Worm (Caenorhabditis elegans) whole organism, young adult: ENCODE measurements around the gene sec-23.

Experiments used
- B0019.2 ChIP-seq: fragments of 200-800 bp; sonication (Bioruptor generic); conservative IDR thresholded peaks from 2 replicates; pipeline ENCODE4 v1.3.6; 2022; ENCODE audit warnings: missing genetic modification reagents, missing genetic modification characterization, missing compliant biosample characterization
- B0035.1 ChIP-seq: sonication (generic microtip); optimal IDR thresholded peaks from 2 replicates; lab custom pipeline; 2016; ENCODE audit warnings: missing genetic modification characterization, mild to moderate bottlenecking, missing compliant biosample characterization, missing genotype, missing genetic modification reagents
- B0261.1 ChIP-seq: sonication (generic microtip); optimal IDR thresholded peaks from 2 replicates; lab custom pipeline; 2016; ENCODE audit warnings: mild to moderate bottlenecking, missing genetic modification characterization, moderate library complexity, missing compliant biosample characterization
- B0336.3 ChIP-seq: fragments of 200-800 bp; sonication (Bioruptor generic); IDR thresholded peaks from 2 replicates; pipeline ENCODE4 v1.3.6; 2022; ENCODE audit warnings: missing genetic modification characterization, missing compliant biosample characterization
- F22D6.2 ChIP-seq: sonication (generic microtip); optimal IDR thresholded peaks from 2 replicates; lab custom pipeline; 2016; ENCODE audit warnings: mild to moderate bottlenecking, missing genetic modification characterization, missing compliant biosample characterization
- F33H1.4 ChIP-seq: fragments of 200-800 bp; sonication (Bioruptor generic); IDR thresholded peaks from 2 replicates; pipeline ENCODE4 v1.3.6; 2022; ENCODE audit warnings: missing genetic modification reagents, missing genetic modification characterization, missing compliant biosample characterization
- F49E8.2 ChIP-seq: sonication (generic microtip); optimal IDR thresholded peaks from 3 replicates; lab custom pipeline; 2017; ENCODE audit warnings: missing genetic modification characterization, mild to moderate bottlenecking, missing compliant biosample characterization, antibody characterized with exemption, moderate library complexity; ENCODE audit not compliant: insufficient read depth
- F57C9.4 ChIP-seq: sonication (generic microtip); optimal IDR thresholded peaks from 2 replicates; lab custom pipeline; 2017; ENCODE audit warnings: mild to moderate bottlenecking, missing genetic modification characterization, missing compliant biosample characterization
- T26A5.8 ChIP-seq: sonication (generic microtip); optimal IDR thresholded peaks from 2 replicates; lab custom pipeline; 2016; ENCODE audit warnings: missing genetic modification characterization, missing compliant biosample characterization
- Y79H2A.3 ChIP-seq: fragments of 200-800 bp; sonication (Bioruptor generic); conservative IDR thresholded peaks from 2 replicates; pipeline ENCODE4 v1.3.6; 2022; ENCODE audit warnings: missing genetic modification reagents, missing genetic modification characterization, missing compliant biosample characterization
- akir-1 ChIP-seq: fragments of 200-800 bp; sonication (Bioruptor generic); optimal IDR thresholded peaks from 2 replicates; lab custom pipeline; 2018; ENCODE audit warnings: mild to moderate bottlenecking, missing genetic modification characterization, moderate library complexity, missing compliant biosample characterization
- aptf-3 ChIP-seq: fragments of 200-800 bp; sonication (Bioruptor generic); IDR thresholded peaks from 2 replicates; pipeline ENCODE4 v1.3.6; 2022; ENCODE audit warnings: missing genetic modification characterization, missing compliant biosample characterization
- bed-2 ChIP-seq: fragments of 200-800 bp; sonication (Bioruptor generic); IDR thresholded peaks from 2 replicates; pipeline ENCODE4 v1.3.6; 2022; ENCODE audit warnings: missing genetic modification reagents, missing genetic modification characterization, missing compliant biosample characterization
- ceh-100 ChIP-seq: fragments of 200-800 bp; sonication (Bioruptor generic); IDR thresholded peaks from 2 replicates; pipeline ENCODE4 v1.3.6; 2022; ENCODE audit warnings: missing genetic modification reagents, missing genetic modification characterization, missing compliant biosample characterization
- dox-1 ChIP-seq: fragments of 200-800 bp; sonication (Bioruptor generic); IDR thresholded peaks from 2 replicates; pipeline ENCODE4 v1.3.6; 2022; ENCODE audit warnings: missing genetic modification reagents, missing genetic modification characterization, missing compliant biosample characterization
- egl-18 ChIP-seq: fragments of 200-800 bp; sonication (Bioruptor generic); IDR thresholded peaks from 2 replicates; pipeline ENCODE4 v1.3.6; 2022; ENCODE audit warnings: missing genetic modification reagents, missing genetic modification characterization, missing compliant biosample characterization
- egl-44 ChIP-seq: fragments of 200-800 bp; sonication (Bioruptor generic); IDR thresholded peaks from 2 replicates; pipeline ENCODE4 v1.3.6; 2022; ENCODE audit warnings: missing genetic modification reagents, missing genetic modification characterization, missing compliant biosample characterization
- egrh-3 ChIP-seq: fragments of 200-800 bp; sonication (Bioruptor generic); IDR thresholded peaks from 2 replicates; pipeline ENCODE4 v1.3.6; 2022; ENCODE audit warnings: missing genetic modification reagents, missing genetic modification characterization, missing compliant biosample characterization
- fkh-3 ChIP-seq: sonication (generic microtip); optimal IDR thresholded peaks from 2 replicates; lab custom pipeline; 2016; ENCODE audit warnings: mild to moderate bottlenecking, missing genetic modification characterization, missing compliant biosample characterization
- hmg-1.2 ChIP-seq: fragments of 200-800 bp; sonication (Bioruptor generic); IDR thresholded peaks from 2 replicates; pipeline ENCODE4 v1.3.6; 2022; ENCODE audit warnings: missing genetic modification reagents, missing genetic modification characterization, missing compliant biosample characterization
- lag-1 ChIP-seq: fragments of 200-800 bp; sonication (Bioruptor generic); IDR thresholded peaks from 2 replicates; pipeline ENCODE4 v1.3.6; 2022; ENCODE audit warnings: missing genetic modification reagents, missing genetic modification characterization, missing compliant biosample characterization
- let-526 ChIP-seq: fragments of 200-800 bp; sonication (Bioruptor generic); IDR thresholded peaks from 2 replicates; pipeline ENCODE4 v1.3.6; 2022; ENCODE audit warnings: missing genetic modification reagents, missing genetic modification characterization, missing compliant biosample characterization
- lin-54 ChIP-seq: fragments of 200-800 bp; sonication (Bioruptor generic); optimal IDR thresholded peaks from 2 replicates; lab custom pipeline; 2018; ENCODE audit warnings: mild to moderate bottlenecking, missing genetic modification characterization, missing compliant biosample characterization
- lir-1 ChIP-seq: fragments of 200-800 bp; sonication (Bioruptor generic); conservative IDR thresholded peaks from 2 replicates; pipeline ENCODE4 v1.3.6; 2022; ENCODE audit warnings: missing genetic modification reagents, missing genetic modification characterization, missing compliant biosample characterization
- lsy-27 ChIP-seq: sonication (generic microtip); optimal IDR thresholded peaks from 2 replicates; lab custom pipeline; 2017; ENCODE audit warnings: missing genetic modification characterization, mild to moderate bottlenecking, missing compliant biosample characterization, antibody characterized with exemption, missing genotype, borderline replicate concordance; ENCODE audit not compliant: insufficient read depth
- madf-3 ChIP-seq: fragments of 200-800 bp; sonication (Bioruptor generic); IDR thresholded peaks from 2 replicates; pipeline ENCODE4 v1.3.6; 2022; ENCODE audit warnings: missing genetic modification reagents, missing genetic modification characterization, missing compliant biosample characterization
- madf-8 ChIP-seq: fragments of 200-800 bp; sonication (Bioruptor generic); conservative IDR thresholded peaks from 2 replicates; pipeline ENCODE4 v1.3.6; 2022; ENCODE audit warnings: missing genetic modification reagents, missing genetic modification characterization, missing compliant biosample characterization
- mcd-1 ChIP-seq: fragments of 200-800 bp; sonication (Bioruptor generic); IDR thresholded peaks from 2 replicates; pipeline ENCODE4 v1.3.6; 2022; ENCODE audit warnings: missing genetic modification reagents, missing genetic modification characterization, missing compliant biosample characterization
- mxl-1 ChIP-seq: sonication (generic microtip); optimal IDR thresholded peaks from 2 replicates; lab custom pipeline; 2016; ENCODE audit warnings: missing genetic modification characterization, missing compliant biosample characterization
- nfyb-1 ChIP-seq: fragments of 200-800 bp; sonication (Bioruptor generic); IDR thresholded peaks from 2 replicates; pipeline ENCODE4 v1.3.6; 2022; ENCODE audit warnings: missing genetic modification reagents, missing genetic modification characterization, missing compliant biosample characterization
- nhr-120 ChIP-seq: fragments of 200-800 bp; sonication (Bioruptor generic); IDR thresholded peaks from 2 replicates; pipeline ENCODE4 v1.3.6; 2022; ENCODE audit warnings: missing genetic modification characterization, missing compliant biosample characterization
- nhr-179 ChIP-seq: sonication (generic microtip); optimal IDR thresholded peaks from 2 replicates; lab custom pipeline; 2016; ENCODE audit warnings: mild to moderate bottlenecking, missing genetic modification characterization, missing compliant biosample characterization
- nhr-90 ChIP-seq: sonication (generic microtip); optimal IDR thresholded peaks from 2 replicates; lab custom pipeline; 2016; ENCODE audit warnings: missing genotype, mild to moderate bottlenecking, missing genetic modification characterization, missing compliant biosample characterization
- rcor-1 ChIP-seq: fragments of 200-800 bp; sonication (Bioruptor generic); IDR thresholded peaks from 2 replicates; pipeline ENCODE4 v1.3.6; 2022; ENCODE audit warnings: missing genetic modification reagents, missing genetic modification characterization, missing compliant biosample characterization
- sea-2 ChIP-seq: fragments of 200-800 bp; sonication (Bioruptor generic); IDR thresholded peaks from 2 replicates; pipeline ENCODE4 v1.3.6; 2022; ENCODE audit warnings: missing genetic modification characterization, missing compliant biosample characterization
- somi-1 ChIP-seq: fragments of 200-800 bp; sonication (Bioruptor generic); optimal IDR thresholded peaks from 2 replicates; lab custom pipeline; 2018; ENCODE audit warnings: mild to moderate bottlenecking, missing genetic modification characterization, missing compliant biosample characterization
- tlf-1 ChIP-seq: fragments of 200-800 bp; sonication (Bioruptor generic); optimal IDR thresholded peaks from 2 replicates; lab custom pipeline; 2018; ENCODE audit warnings: mild to moderate bottlenecking, missing genetic modification characterization, missing compliant biosample characterization
- zfh-2 ChIP-seq: fragments of 200-800 bp; sonication (Bioruptor generic); conservative IDR thresholded peaks from 2 replicates; pipeline ENCODE4 v1.3.6; 2022; ENCODE audit warnings: missing genetic modification reagents, missing genetic modification characterization, missing compliant biosample characterization
- ztf-22 ChIP-seq: fragments of 200-800 bp; sonication (Bioruptor generic); optimal IDR thresholded peaks from 2 replicates; lab custom pipeline; 2018; ENCODE audit warnings: mild to moderate bottlenecking, missing genetic modification characterization, moderate library complexity, missing compliant biosample characterization
- ztf-25 ChIP-seq: fragments of 200-800 bp; sonication (Bioruptor generic); IDR thresholded peaks from 2 replicates; pipeline ENCODE4 v1.3.6; 2022; ENCODE audit warnings: missing genetic modification reagents, missing genetic modification characterization, missing compliant biosample characterization
- ztf-26 ChIP-seq: sonication (generic microtip); optimal IDR thresholded peaks from 2 replicates; lab custom pipeline; 2017; ENCODE audit warnings: missing genetic modification characterization, missing compliant biosample characterization
- ztf-3 ChIP-seq: fragments of 200-800 bp; sonication (Bioruptor generic); optimal IDR thresholded peaks from 2 replicates; lab custom pipeline; 2018; ENCODE audit warnings: mild to moderate bottlenecking, missing genetic modification characterization, missing compliant biosample characterization

Gene sec-23

DNA sequence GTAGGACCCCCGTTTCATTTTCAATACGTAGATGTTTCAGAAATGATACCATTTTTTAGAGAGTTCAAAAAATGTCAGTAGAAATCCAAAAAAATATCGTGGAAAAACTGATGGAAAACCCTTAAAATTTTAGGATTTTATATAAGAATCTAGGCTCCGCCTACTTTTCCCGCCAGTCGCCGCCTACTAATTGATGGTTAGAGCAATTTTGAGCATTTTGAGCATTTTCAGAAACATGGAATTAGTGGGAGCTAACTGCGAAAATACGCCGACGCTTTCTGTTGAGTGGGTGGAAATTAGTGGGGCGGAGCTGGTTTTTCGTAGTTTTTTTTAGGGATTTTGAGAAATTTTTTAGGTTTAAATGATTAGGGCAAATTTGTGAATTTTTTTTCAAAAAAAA lies 42.1 kb downstream of the sec-23 start, which contains the start of gene ssu-1:
ssu-1 (minus strand) TSS at position 101 of the 400 bp plus-strand sequence.
- TF ChIP-seq B0336.3 (GFP tag; lab: Robert Waterston, UW) (no peak), madf-8 (GFP tag; lab: Robert Waterston, UW) (no peak), aptf-3 (GFP tag; lab: Robert Waterston, UW) (no peak), somi-1 (GFP tag; lab: Kevin White, UChicago) (no peak), F33H1.4 (GFP tag; lab: Robert Waterston, UW) (no peak), B0019.2 (GFP tag; lab: Robert Waterston, UW) (no peak), let-526 (GFP tag; lab: Robert Waterston, UW) (no peak), T26A5.8 (tag; lab: Kevin White, UChicago) (no peak), tlf-1 (GFP tag; lab: Kevin White, UChicago) (no peak), lir-1 (GFP tag; lab: Robert Waterston, UW) (no peak), mxl-1 (tag; lab: Kevin White, UChicago) (no peak), sea-2 (GFP tag; lab: Robert Waterston, UW) (no peak), ztf-22 (no peak), lag-1 (no peak), ztf-3 (GFP tag; lab: Kevin White, UChicago) (no peak), nfyb-1 (no peak), nhr-179 (tag; lab: Kevin White, UChicago) (no peak), Y79H2A.3 (GFP tag; lab: Robert Waterston, UW) (no peak), lsy-27 (tag; lab: Kevin White, UChicago) (no peak)
- TF ChIP-seq, all 124 proteins: peak for 0

DNA sequence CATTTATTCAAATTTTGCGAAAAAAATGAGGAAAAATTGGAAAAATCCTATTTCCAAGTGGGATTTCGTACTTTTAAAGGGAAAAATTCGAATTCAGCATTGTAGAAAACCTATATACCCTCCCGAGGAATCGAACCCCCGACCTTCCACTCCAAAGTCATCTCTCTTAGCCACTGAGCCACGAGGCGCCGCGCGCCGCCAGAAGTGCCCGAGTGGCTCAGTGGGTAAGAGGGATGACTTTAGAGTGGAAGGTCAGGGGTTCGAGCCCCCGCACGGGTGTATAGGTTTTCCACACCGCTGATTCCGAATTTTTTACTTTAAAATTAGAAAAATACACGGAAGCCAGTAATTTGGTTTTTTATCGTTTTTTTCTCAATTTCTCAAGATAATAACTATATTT lies 43.7 kb downstream of the sec-23 start:
- no peak for TF ChIP-seq bed-2
- TF ChIP-seq B0261.1 (tag; lab: Kevin White, UChicago) = no peak
- TF ChIP-seq madf-3 (GFP tag; lab: Robert Waterston, UW) = no peak
- TF ChIP-seq egrh-3 (GFP tag; lab: Robert Waterston, UW) = peak; percentile 35; the same call in 1 of the 2 replicates
- TF ChIP-seq dox-1 (GFP tag; lab: Robert Waterston, UW) = no peak
- peak; percentile 60; the same call in 1 of the 2 replicates for TF ChIP-seq zfh-2 (GFP tag; lab: Robert Waterston, UW)
- TF ChIP-seq F22D6.2 = no peak

DNA sequence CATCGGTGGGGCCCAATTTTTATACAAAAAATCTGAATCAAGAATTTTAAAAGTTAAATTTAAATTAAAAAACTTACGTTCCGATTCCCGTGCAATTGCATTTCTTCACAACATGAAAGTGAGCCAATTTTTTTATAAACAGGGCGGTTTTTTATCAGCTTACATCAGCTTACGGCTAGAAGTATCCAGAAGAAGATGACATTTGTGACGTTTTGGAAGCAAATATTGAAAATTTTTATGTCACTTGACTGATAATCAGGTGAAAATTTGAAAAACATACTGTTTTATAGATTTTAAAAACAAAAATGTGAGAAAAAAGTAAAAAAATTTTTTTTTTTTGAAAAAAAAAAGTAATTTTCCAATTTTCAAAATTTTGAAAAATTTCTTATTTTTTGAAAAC lies 44.2 kb downstream of the sec-23 start, which contains the start of gene Y113G7A.22:
Y113G7A.22 (minus strand) TSS at position 101 of the 400 bp plus-strand sequence.
- no peak for TF ChIP-seq madf-8 (GFP tag; lab: Robert Waterston, UW)

DNA sequence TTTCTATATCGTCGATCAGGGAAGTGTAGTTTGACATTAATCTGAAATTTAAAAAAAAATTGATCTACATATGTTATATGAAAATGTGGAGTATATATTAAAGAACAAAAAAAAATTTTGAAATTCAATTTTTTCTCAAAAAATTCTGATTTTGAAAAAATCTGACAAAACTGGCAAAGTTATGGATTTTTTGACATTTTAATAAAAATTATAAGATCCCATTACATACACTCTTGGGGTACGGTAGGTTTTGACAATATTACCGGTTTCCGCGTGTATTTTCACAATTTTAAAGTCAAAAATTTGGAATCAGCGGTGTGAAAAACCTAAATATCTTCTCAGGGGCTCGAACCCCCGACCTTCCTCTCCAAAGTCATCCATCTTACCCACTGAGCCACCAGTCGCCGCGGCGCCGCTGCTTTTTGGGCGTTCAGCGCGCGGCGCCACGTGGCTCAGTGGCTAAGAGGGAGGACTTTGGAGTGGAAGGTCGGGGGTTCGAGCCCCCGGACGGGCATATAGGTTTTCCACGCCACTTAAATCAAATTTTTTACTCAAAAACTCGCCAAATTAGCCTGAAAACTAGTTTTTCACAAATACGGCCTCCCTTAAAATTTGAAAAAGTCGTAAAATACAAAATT lies 47.5 kb downstream of the sec-23 start, which contains the start of gene Y113G7A.14:
Y113G7A.14 (minus strand) TSS at position 51 of the 638 bp plus-strand sequence.
- TF ChIP-seq rcor-1 (GFP tag; lab: Robert Waterston, UW) = no peak
- peak; percentile 67; the same call in 1 of the 2 replicates for TF ChIP-seq egrh-3 (GFP tag; lab: Robert Waterston, UW)
- 0 out of 2 replicates have a peak, but pooled peaks have one; percentile 48 for TF ChIP-seq ztf-25 (GFP tag; lab: Robert Waterston, UW)
- TF ChIP-seq ztf-26 (tag; lab: Kevin White, UChicago) = no peak
- TF ChIP-seq B0035.1 = no peak
- TF ChIP-seq, all 124 proteins: peak for 2

DNA sequence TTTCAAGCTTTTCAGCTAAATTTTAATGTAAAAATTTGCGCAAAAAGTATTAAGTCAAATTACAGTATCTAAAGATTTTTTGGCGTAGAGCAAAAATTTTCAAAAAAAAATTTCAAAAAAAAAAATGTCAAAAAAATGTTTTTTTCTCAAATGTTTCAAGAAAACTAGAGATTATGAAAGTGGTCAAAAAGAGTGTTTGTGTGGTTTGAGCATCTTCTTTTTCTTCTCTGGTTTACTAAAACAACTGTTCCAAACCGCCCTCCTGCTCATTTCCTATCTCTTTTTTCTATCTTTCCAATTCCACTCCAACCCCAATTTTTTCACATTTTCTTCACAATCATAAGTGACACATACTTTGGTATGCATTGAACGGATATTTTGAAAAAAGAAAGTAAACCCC lies 51.2 kb downstream of the sec-23 start, which contains the start of gene Y113G7A.12:
Y113G7A.12 (plus strand) TSS at position 301 of the 400 bp plus-strand sequence.
- TF ChIP-seq F49E8.2 (tag; lab: Kevin White, UChicago) = no peak
- TF ChIP-seq fkh-3 = no peak
- no peak for TF ChIP-seq lin-54 (GFP tag; lab: Kevin White, UChicago)
- no peak for TF ChIP-seq akir-1 (GFP tag; lab: Kevin White, UChicago)
- TF ChIP-seq egl-44 (GFP tag; lab: Robert Waterston, UW) = no peak
- no peak for TF ChIP-seq egl-18 (GFP tag; lab: Robert Waterston, UW)
- no peak for TF ChIP-seq mcd-1 (GFP tag; lab: Robert Waterston, UW)
- no peak for TF ChIP-seq nhr-90 (tag; lab: Kevin White, UChicago)
- TF ChIP-seq ceh-100 = no peak
- no peak for TF ChIP-seq F33H1.4 (GFP tag; lab: Robert Waterston, UW)
- no peak for TF ChIP-seq F57C9.4 (tag; lab: Kevin White, UChicago)
- no peak for TF ChIP-seq hmg-1.2 (GFP tag; lab: Robert Waterston, UW)
- TF ChIP-seq nhr-120 (GFP tag; lab: Robert Waterston, UW) = no peak
